Worm (Caenorhabditis elegans) whole organism, early embryonic: ENCODE results near the gene F55H2.5.

Source experiments
- B0310.2 ChIP-seq: sonication (generic microtip); optimal IDR thresholded peaks from 2 replicates; lab custom pipeline; 2016; ENCODE audit warnings: mild to moderate bottlenecking, missing genetic modification characterization, missing compliant biosample characterization
- F13C5.2 ChIP-seq: sonication (generic microtip); optimal IDR thresholded peaks from 2 replicates; lab custom pipeline; 2017; ENCODE audit warnings: mild to moderate bottlenecking, missing genetic modification characterization, inconsistent platforms, missing compliant biosample characterization
- aly-1 ChIP-seq: sonication (generic microtip); optimal IDR thresholded peaks from 2 replicates; lab custom pipeline; 2016; ENCODE audit warnings: missing genetic modification characterization, missing compliant biosample characterization
- ama-1 ChIP-seq: fragments of 150-350 bp; optimal IDR thresholded peaks from 2 replicates; lab custom pipeline; 2014
- ceh-13 ChIP-seq: fragments of 200-800 bp; sonication (Bioruptor generic); optimal IDR thresholded peaks from 2 replicates; lab custom pipeline; 2018; ENCODE audit warnings: mild to moderate bottlenecking, missing genetic modification characterization, missing compliant biosample characterization
- ceh-36 ChIP-seq: sonication (generic microtip); optimal IDR thresholded peaks from 2 replicates; lab custom pipeline; 2016; ENCODE audit warnings: missing genetic modification characterization, inconsistent platforms, missing compliant biosample characterization
- ets-7 ChIP-seq: sonication (generic microtip); optimal IDR thresholded peaks from 2 replicates; lab custom pipeline; 2016; ENCODE audit warnings: missing genotype, missing genetic modification characterization, missing compliant biosample characterization
- flt-1 ChIP-seq: fragments of 200-800 bp; sonication (Bioruptor generic); IDR thresholded peaks from 2 replicates; pipeline ENCODE4 v1.3.6; 2022; ENCODE audit warnings: missing genetic modification characterization, missing compliant biosample characterization
- hmbx-1 ChIP-seq: sonication (generic microtip); optimal IDR thresholded peaks from 2 replicates; lab custom pipeline; 2016; ENCODE audit warnings: mild to moderate bottlenecking, missing genetic modification characterization, missing compliant biosample characterization
- hmg-4 ChIP-seq: fragments of 200-800 bp; sonication (Bioruptor generic); optimal IDR thresholded peaks from 2 replicates; lab custom pipeline; 2018; ENCODE audit warnings: mild to moderate bottlenecking, missing genetic modification characterization, missing compliant biosample characterization
- hnd-1 ChIP-seq: sonication (generic microtip); optimal IDR thresholded peaks from 2 replicates; lab custom pipeline; 2016; ENCODE audit warnings: missing genetic modification characterization, missing compliant biosample characterization
- pes-1 ChIP-seq: fragments of 200-800 bp; sonication (Bioruptor generic); IDR thresholded peaks from 2 replicates; pipeline ENCODE4 v1.3.6; 2022; ENCODE audit warnings: missing genetic modification reagents, missing genetic modification characterization, missing compliant biosample characterization
- scrt-1 ChIP-seq: fragments of 200-800 bp; sonication (Bioruptor generic); IDR thresholded peaks from 2 replicates; pipeline ENCODE4 v1.3.6; 2022; ENCODE audit warnings: missing genetic modification characterization, missing compliant biosample characterization
- sea-1 ChIP-seq: fragments of 200-800 bp; sonication (Bioruptor generic); conservative IDR thresholded peaks from 2 replicates; pipeline ENCODE4 v1.3.6; 2022; ENCODE audit warnings: missing genetic modification characterization, missing compliant biosample characterization
- tbx-11 ChIP-seq: fragments of 200-800 bp; sonication (Bioruptor generic); IDR thresholded peaks from 2 replicates; pipeline ENCODE4 v1.3.6; 2022; ENCODE audit warnings: missing genetic modification characterization, missing compliant biosample characterization
- tbx-37 ChIP-seq: fragments of 200-800 bp; sonication (Bioruptor generic); conservative IDR thresholded peaks from 2 replicates; pipeline ENCODE4 v1.3.6; 2022; ENCODE audit warnings: missing genetic modification reagents, missing genetic modification characterization, missing compliant biosample characterization
- tra-4 ChIP-seq: sonication (generic microtip); optimal IDR thresholded peaks from 2 replicates; lab custom pipeline; 2017; ENCODE audit warnings: missing genetic modification characterization, missing compliant biosample characterization

Gene F55H2.5

ce11 chrIII:9561158-9561557 is 49.9 kb downstream of the F55H2.5 start, which contains the start of gene C48B4.8:
Gene C48B4.8, minus strand, starts transcription at chrIII:9561258.
- TF ChIP-seq sea-1 (GFP tag; lab: Robert Waterston, UW) (no peak), scrt-1 (GFP tag; lab: Robert Waterston, UW) (no peak), ama-1 (no peak), ets-7 (tag; lab: Kevin White, UChicago) (no peak), tra-4 (tag; lab: Kevin White, UChicago) (no peak), F13C5.2 (tag; lab: Kevin White, UChicago) (no peak), B0310.2 (tag; lab: Kevin White, UChicago) (no peak), pes-1 (GFP tag; lab: Robert Waterston, UW) (no peak), tbx-37 (GFP tag; lab: Robert Waterston, UW) (no peak), ceh-36 (tag; lab: Kevin White, UChicago) (no peak), hmg-4 (GFP tag; lab: Kevin White, UChicago) (no peak), aly-1 (tag; lab: Kevin White, UChicago) (no peak), hmbx-1 (tag; lab: Kevin White, UChicago) (no peak), ceh-13 (GFP tag; lab: Kevin White, UChicago) (no peak), hnd-1 (tag; lab: Kevin White, UChicago) (no peak), tbx-11 (GFP tag; lab: Robert Waterston, UW) (no peak), flt-1 (GFP tag; lab: Robert Waterston, UW) (no peak)
